Worm (Caenorhabditis elegans): ENCODE measurements around the gene prmt-4.
A peak's percentile ranks its signal among the peaks of the same experiment; 100 is the strongest.

prmt-4 gene

ce11 chrIV:582130-582529 is 21.3 kb downstream of the prmt-4 start, which contains the start of gene F56A11.6:
TSS of gene F56A11.6 (minus strand) at chrIV:582230.
- no peak for TF ChIP-seq nhr-23 (tag; optimal IDR thresholded peaks at IDR 0.05)
- TF ChIP-seq fkh-10 (GFP tag; optimal IDR thresholded peaks at IDR 0.05) = no peak
- no peak for TF ChIP-seq unc-39 (tag; optimal IDR thresholded peaks at IDR 0.05)
- TF ChIP-seq elt-3 (tag; optimal IDR thresholded peaks at IDR 0.05) = no peak
- no peak for TF ChIP-seq elt-1 (tag; optimal IDR thresholded peaks at IDR 0.05)
- no peak for TF ChIP-seq ztf-11 (tag; optimal IDR thresholded peaks at IDR 0.05)
- TF ChIP-seq fos-1 (tag; optimal IDR thresholded peaks at IDR 0.05) = no peak
- no peak for TF ChIP-seq ceh-9 (tag; optimal IDR thresholded peaks at IDR 0.05)
- TF ChIP-seq daf-12 (tag; optimal IDR thresholded peaks at IDR 0.05) = no peak
- TF ChIP-seq elt-2 (tag; optimal IDR thresholded peaks at IDR 0.05) = no peak
- no peak for TF ChIP-seq egl-27 (tag; optimal IDR thresholded peaks at IDR 0.05)
- TF ChIP-seq pqm-1 (tag; optimal IDR thresholded peaks at IDR 0.05) = no peak
- no peak for TF ChIP-seq ama-1 (optimal IDR thresholded peaks at IDR 0.05)
- TF ChIP-seq nhr-67 (tag; optimal IDR thresholded peaks at IDR 0.05) = no peak
- TF ChIP-seq ztf-4 (tag; optimal IDR thresholded peaks at IDR 0.05) = no peak
- no peak for TF ChIP-seq ceh-28 (tag; optimal IDR thresholded peaks at IDR 0.05)
- no peak for TF ChIP-seq skn-1 (tag; optimal IDR thresholded peaks at IDR 0.05)
- TF ChIP-seq lin-15B (tag; optimal IDR thresholded peaks at IDR 0.05) = no peak
- TF ChIP-seq egl-5 (tag; optimal IDR thresholded peaks at IDR 0.05) = no peak
- no peak for TF ChIP-seq unc-62 (GFP tag; optimal IDR thresholded peaks at IDR 0.05)

ce11 chrIV:580512-580911 is 22.9 kb downstream of the prmt-4 start:
- TF ChIP-seq elt-2 (tag; optimal IDR thresholded peaks at IDR 0.05) = no peak
- no peak for TF ChIP-seq nhr-67 (tag; optimal IDR thresholded peaks at IDR 0.05)
- no peak for TF ChIP-seq elt-1 (tag; optimal IDR thresholded peaks at IDR 0.05)
- no peak for TF ChIP-seq ama-1 (optimal IDR thresholded peaks at IDR 0.05)
- TF ChIP-seq aly-2 (tag; optimal IDR thresholded peaks at IDR 0.05) = no peak
- TF ChIP-seq fkh-10 (GFP tag; optimal IDR thresholded peaks at IDR 0.05) = no peak

- TF ChIP-seq nhr-28 (tag; optimal IDR thresholded peaks at IDR 0.05) = no peak
- peak; percentile 21 for TF ChIP-seq hmg-11 (tag; optimal IDR thresholded peaks at IDR 0.05)
- peak; percentile 26 for TF ChIP-seq elt-2 (tag; optimal IDR thresholded peaks at IDR 0.05)
These were observed 31.0 kb downstream of the prmt-4 start, which contains the start of gene gex-2 for ce11 chrIV:572487-572886. TSS of gene gex-2 (plus strand) at chrIV:572769.

- TF ChIP-seq skn-1 (tag; optimal IDR thresholded peaks at IDR 0.05) = peak; percentile 16
- TF ChIP-seq nfya-1 (tag; optimal IDR thresholded peaks at IDR 0.05; ENCODE audit: insufficient read depth) = no peak
- no peak for TF ChIP-seq ztf-11 (tag; optimal IDR thresholded peaks at IDR 0.05)
- no peak for TF ChIP-seq zag-1 (tag; optimal IDR thresholded peaks at IDR 0.05)
- TF ChIP-seq snpc-4 (tag; optimal IDR thresholded peaks at IDR 0.05) = no peak
- TF ChIP-seq nhr-43 (tag; optimal IDR thresholded peaks at IDR 0.05; ENCODE audit: poor library complexity, severe bottlenecking) = no peak
These were observed 32.6 kb downstream of the prmt-4 start, which contains the start of gene F56A11.5 for ce11 chrIV:570799-571300. TSS of gene F56A11.5 (minus strand) at chrIV:570849.

ce11 chrIV:564000-564399 is 39.4 kb downstream of the prmt-4 start:
- no peak for TF ChIP-seq aly-2 (tag; optimal IDR thresholded peaks at IDR 0.05)
- no peak for TF ChIP-seq snpc-4 (tag; optimal IDR thresholded peaks at IDR 0.05)
- TF ChIP-seq fos-1 (tag; optimal IDR thresholded peaks at IDR 0.05) = no peak

- TF ChIP-seq fkh-10 (GFP tag; optimal IDR thresholded peaks at IDR 0.05) (peak; percentile 50), nhr-237 (tag; optimal IDR thresholded peaks at IDR 0.05) (no peak)
These were observed 40.0 kb downstream of the prmt-4 start for ce11 chrIV:563417-563816.

ce11 chrIV:560780-561179 is 42.7 kb downstream of the prmt-4 start:
- no peak for TF ChIP-seq skn-1 (tag; optimal IDR thresholded peaks at IDR 0.05)
- no peak for TF ChIP-seq ztf-11 (tag; optimal IDR thresholded peaks at IDR 0.05)
- no peak for TF ChIP-seq tbx-2 (tag; optimal IDR thresholded peaks at IDR 0.05)
- TF ChIP-seq pha-4 (tag; optimal IDR thresholded peaks at IDR 0.05) = no peak
- no peak for TF ChIP-seq nhr-28 (tag; optimal IDR thresholded peaks at IDR 0.05)
- TF ChIP-seq ZK546.5 (tag; optimal IDR thresholded peaks at IDR 0.05) = no peak
- TF ChIP-seq elt-2 (tag; optimal IDR thresholded peaks at IDR 0.05) = no peak
- TF ChIP-seq nhr-12 (tag; optimal IDR thresholded peaks at IDR 0.05) = no peak
- no peak for TF ChIP-seq elt-1 (tag; optimal IDR thresholded peaks at IDR 0.05)

Measured in whole organism, L3 larva.